Worm (Caenorhabditis elegans) whole organism, L1 larva: ENCODE results near the gene B0554.5.

ENCODE experiments used
- C34B4.2 ChIP-seq: sonication (generic microtip); optimal IDR thresholded peaks from 2 replicates; lab custom pipeline; 2017; ENCODE audit warnings: mild to moderate bottlenecking, missing genetic modification characterization, missing compliant biosample characterization
- F16B12.6 ChIP-seq: fragments of 150-350 bp; optimal IDR thresholded peaks from 2 replicates; lab custom pipeline; 2014; ENCODE audit warnings: missing biosample characterization, missing genetic modification characterization
- alr-1 ChIP-seq: fragments of 200-800 bp; sonication (Bioruptor generic); optimal IDR thresholded peaks from 2 replicates; lab custom pipeline; 2018; ENCODE audit warnings: borderline replicate concordance, mild to moderate bottlenecking, missing genetic modification characterization, missing compliant biosample characterization
- aly-2 ChIP-seq: fragments of 150-350 bp; optimal IDR thresholded peaks from 2 replicates; lab custom pipeline; 2014; ENCODE audit warnings: missing biosample characterization, missing genetic modification characterization
- ama-1 ChIP-seq: fragments of 150-350 bp; optimal IDR thresholded peaks from 2 replicates; lab custom pipeline; 2014
- blmp-1 ChIP-seq: fragments of 150-350 bp; optimal IDR thresholded peaks from 2 replicates; lab custom pipeline; 2014; ENCODE audit warnings: missing biosample characterization, missing genetic modification characterization
- ceh-82 ChIP-seq, 3 experiments: fragments of 150-350 bp in 1 of 3; sonication (generic microtip) in 2 of 3; optimal IDR thresholded peaks; 2 replicates each; lab custom pipeline; 2014 to 2017; ENCODE audit warnings: missing biosample characterization in 3 of 3, missing genetic modification characterization in 3 of 3
- ceh-88 ChIP-seq: fragments of 200-800 bp; sonication (Bioruptor generic); IDR thresholded peaks from 2 replicates; pipeline ENCODE4 v1.3.6; 2022; ENCODE audit warnings: missing genetic modification characterization, missing compliant biosample characterization
- ceh-90 ChIP-seq: sonication (generic microtip); optimal IDR thresholded peaks from 2 replicates; lab custom pipeline; 2016; ENCODE audit warnings: missing genetic modification characterization, missing compliant biosample characterization
- ces-1 ChIP-seq: fragments of 150-350 bp; optimal IDR thresholded peaks from 2 replicates; lab custom pipeline; 2014; ENCODE audit warnings: missing biosample characterization, missing genetic modification reagents, missing genetic modification characterization
- dsc-1 ChIP-seq: sonication (generic microtip); optimal IDR thresholded peaks from 2 replicates; lab custom pipeline; 2016; ENCODE audit warnings: mild to moderate bottlenecking, missing genetic modification characterization, missing compliant biosample characterization
- efl-1 ChIP-seq, 4 experiments: fragments of 150-350 bp; optimal IDR thresholded peaks in 3 of 4; peaks in 1 of 4; 1 replicate in 1 of 4; 2 replicates in 3 of 4; lab custom pipeline; 2014; ENCODE audit warnings: missing biosample characterization in 2 of 4, missing genetic modification characterization in 2 of 4, missing genetic modification reagents in 2 of 4
- egl-13 ChIP-seq: sonication (generic microtip); optimal IDR thresholded peaks from 2 replicates; lab custom pipeline; 2016; ENCODE audit warnings: missing genotype, missing genetic modification reagents, missing genetic modification characterization, missing compliant biosample characterization
- elt-2 ChIP-seq: sonication (generic microtip); optimal IDR thresholded peaks from 2 replicates; lab custom pipeline; 2016; ENCODE audit warnings: missing genetic modification characterization, mild to moderate bottlenecking, inconsistent platforms, missing compliant biosample characterization, missing genetic modification reagents
- fkh-8 ChIP-seq: sonication (generic microtip); optimal IDR thresholded peaks from 2 replicates; lab custom pipeline; 2016; ENCODE audit warnings: mild to moderate bottlenecking, missing genetic modification characterization, missing compliant biosample characterization
- grh-1 ChIP-seq: fragments of 200-800 bp; sonication (Bioruptor generic); IDR thresholded peaks from 2 replicates; pipeline ENCODE4 v1.3.6; 2022; ENCODE audit warnings: missing genetic modification reagents, missing genetic modification characterization, missing compliant biosample characterization
- hlh-4 ChIP-seq: sonication (generic microtip); optimal IDR thresholded peaks from 2 replicates; lab custom pipeline; 2016; ENCODE audit warnings: mild to moderate bottlenecking, missing genetic modification characterization, missing compliant biosample characterization
- hpl-2 ChIP-seq: fragments of 150-350 bp; optimal IDR thresholded peaks from 2 replicates; lab custom pipeline; 2014; ENCODE audit warnings: missing biosample characterization, missing genetic modification reagents, missing genetic modification characterization
- irx-1 ChIP-seq: sonication (generic microtip); optimal IDR thresholded peaks from 2 replicates; lab custom pipeline; 2016; ENCODE audit warnings: missing genetic modification characterization, missing compliant biosample characterization
- isw-1 ChIP-seq: fragments of 200-800 bp; sonication (Bioruptor generic); IDR thresholded peaks from 2 replicates; pipeline ENCODE4 v1.3.6; 2022; ENCODE audit warnings: missing genetic modification characterization, missing compliant biosample characterization
- lin-13 ChIP-seq: fragments of 150-350 bp; optimal IDR thresholded peaks from 2 replicates; lab custom pipeline; 2014; ENCODE audit warnings: missing biosample characterization, missing genetic modification reagents, missing genetic modification characterization
- lin-14 ChIP-seq: fragments of 200-800 bp; sonication (Bioruptor generic); optimal IDR thresholded peaks from 2 replicates; lab custom pipeline; 2018; ENCODE audit warnings: mild to moderate bottlenecking, missing genetic modification characterization, moderate library complexity, missing compliant biosample characterization
- lin-15B ChIP-seq: fragments of 150-350 bp; sonication (generic microtip); optimal IDR thresholded peaks from 3 replicates; lab custom pipeline; 2014; ENCODE audit warnings: missing biosample characterization, missing genetic modification characterization
- lin-35 ChIP-seq, 2 experiments: fragments of 150-350 bp; optimal IDR thresholded peaks; 2 replicates each; lab custom pipeline; 2014; ENCODE audit warnings: missing biosample characterization in 2 of 2, missing genetic modification characterization in 2 of 2, missing genetic modification reagents in 2 of 2
- lsy-2 ChIP-seq, 2 experiments: fragments of 150-350 bp; optimal IDR thresholded peaks; 2 replicates each; lab custom pipeline; 2014; ENCODE audit warnings: missing biosample characterization in 2 of 2, missing genetic modification characterization in 2 of 2
- mab-9 ChIP-seq: fragments of 200-800 bp; sonication (Bioruptor generic); IDR thresholded peaks from 2 replicates; pipeline ENCODE4 v1.3.6; 2022; ENCODE audit warnings: missing genetic modification reagents, missing genetic modification characterization, missing compliant biosample characterization
- mef-2 ChIP-seq: fragments of 150-350 bp; optimal IDR thresholded peaks from 2 replicates; lab custom pipeline; 2014; ENCODE audit warnings: missing biosample characterization, missing genetic modification characterization
- mep-1 ChIP-seq: fragments of 150-350 bp; optimal IDR thresholded peaks from 2 replicates; lab custom pipeline; 2014; ENCODE audit warnings: missing biosample characterization, missing genetic modification characterization
- nhr-11 ChIP-seq: fragments of 150-350 bp; optimal IDR thresholded peaks from 2 replicates; lab custom pipeline; 2014; ENCODE audit warnings: missing biosample characterization, missing genetic modification characterization
- nhr-20 ChIP-seq: sonication (generic microtip); optimal IDR thresholded peaks from 2 replicates; lab custom pipeline; 2016; ENCODE audit warnings: mild to moderate bottlenecking, missing genetic modification characterization, missing compliant biosample characterization
- nhr-47 ChIP-seq: sonication (generic microtip); optimal IDR thresholded peaks from 2 replicates; lab custom pipeline; 2016; ENCODE audit warnings: mild to moderate bottlenecking, missing genetic modification characterization, moderate library complexity, missing compliant biosample characterization
- nhr-71 ChIP-seq: sonication (generic microtip); optimal IDR thresholded peaks from 2 replicates; lab custom pipeline; 2016; ENCODE audit warnings: mild to moderate bottlenecking, missing genetic modification characterization, moderate library complexity, missing compliant biosample characterization
- nhr-77 ChIP-seq: fragments of 150-350 bp; optimal IDR thresholded peaks from 2 replicates; lab custom pipeline; 2014; ENCODE audit warnings: missing biosample characterization, missing genetic modification characterization
- nhr-84 ChIP-seq: sonication (generic microtip); optimal IDR thresholded peaks from 2 replicates; lab custom pipeline; 2017; ENCODE audit warnings: missing biosample characterization, missing genetic modification characterization
- nhr-85 ChIP-seq: sonication (generic microtip); peaks from one replicate; lab custom pipeline; 2016; ENCODE audit warnings: missing genetic modification characterization, inconsistent platforms, missing compliant biosample characterization
- nhr-90 ChIP-seq: sonication (generic microtip); optimal IDR thresholded peaks from 2 replicates; lab custom pipeline; 2016; ENCODE audit warnings: mild to moderate bottlenecking, missing genetic modification characterization, missing compliant biosample characterization; ENCODE audit not compliant: poor library complexity
- pax-3 ChIP-seq: fragments of 200-800 bp; sonication (Bioruptor generic); optimal IDR thresholded peaks from 2 replicates; lab custom pipeline; 2018; ENCODE audit warnings: mild to moderate bottlenecking, missing genetic modification characterization, moderate library complexity, missing compliant biosample characterization
- rnt-1 ChIP-seq: sonication (generic microtip); optimal IDR thresholded peaks from 2 replicates; lab custom pipeline; 2016; ENCODE audit warnings: mild to moderate bottlenecking, missing genetic modification characterization, moderate library complexity, missing compliant biosample characterization
- skn-1 ChIP-seq: fragments of 150-350 bp; optimal IDR thresholded peaks from 2 replicates; lab custom pipeline; 2014; ENCODE audit warnings: missing biosample characterization, missing genetic modification characterization
- snu-23 ChIP-seq: sonication (generic microtip); optimal IDR thresholded peaks from 2 replicates; lab custom pipeline; 2016; ENCODE audit warnings: missing genetic modification characterization, missing compliant biosample characterization
- sox-4 ChIP-seq: sonication (generic microtip); optimal IDR thresholded peaks from 2 replicates; lab custom pipeline; 2016; ENCODE audit warnings: missing genetic modification characterization, missing compliant biosample characterization
- swsn-7 ChIP-seq: sonication (generic microtip); optimal IDR thresholded peaks from 2 replicates; lab custom pipeline; 2016; ENCODE audit warnings: missing genetic modification characterization, missing compliant biosample characterization
- tbx-2 ChIP-seq: sonication (generic microtip); optimal IDR thresholded peaks from 2 replicates; lab custom pipeline; 2016; ENCODE audit warnings: missing genetic modification characterization, missing compliant biosample characterization
- unc-130 ChIP-seq: fragments of 150-350 bp; optimal IDR thresholded peaks from 2 replicates; lab custom pipeline; 2017; ENCODE audit warnings: missing biosample characterization, missing genetic modification characterization, inconsistent platforms
- unc-30 ChIP-seq: sonication (generic microtip); optimal IDR thresholded peaks from 2 replicates; lab custom pipeline; 2017; ENCODE audit warnings: missing biosample characterization, missing genetic modification characterization
- unc-98 ChIP-seq: fragments of 200-800 bp; sonication (Bioruptor generic); IDR thresholded peaks from 2 replicates; pipeline ENCODE4 v1.3.6; 2022; ENCODE audit warnings: missing genetic modification characterization, missing compliant biosample characterization
- vab-15 ChIP-seq: sonication (generic microtip); optimal IDR thresholded peaks from 2 replicates; lab custom pipeline; 2017; ENCODE audit warnings: missing genotype, mild to moderate bottlenecking, missing genetic modification characterization, missing compliant biosample characterization
- zip-4 ChIP-seq: fragments of 200-800 bp; sonication (Bioruptor generic); optimal IDR thresholded peaks from 2 replicates; lab custom pipeline; 2018; ENCODE audit warnings: mild to moderate bottlenecking, missing genetic modification characterization, moderate library complexity, missing compliant biosample characterization

B0554.5 gene

ce11 chrV:462263-462662, 38.0 kb downstream of the B0554.5 start, which contains the start of gene nhr-202:
Gene nhr-202 (plus strand): TSS chrV:462588.
- TF ChIP-seq nhr-47 (tag; lab: Kevin White, UChicago) (no peak), nhr-20 (tag; lab: Kevin White, UChicago) (peak; percentile 66), nhr-85 (peak; percentile 70), zip-4 (no peak), lsy-2 (tag; optimal IDR thresholded peaks at IDR 0.05; lab: Kevin White, UChicago) (peak in 1 of 2 experiments; percentile 5), lin-35 (GFP tag; optimal IDR thresholded peaks at IDR 0.05; lab: Kevin White, UChicago) (peak in 1 of 2 experiments; percentile 11), nhr-71 (peak; percentile 39), swsn-7 (tag; lab: Kevin White, UChicago) (no peak), snu-23 (GFP tag; lab: Kevin White, UChicago) (peak; percentile 29), mep-1 (tag; lab: Kevin White, UChicago) (peak; percentile 25), isw-1 (GFP tag; lab: Robert Waterston, UW) (no peak), elt-2 (tag; lab: Kevin White, UChicago) (peak; percentile 24), efl-1 (optimal IDR thresholded peaks at IDR 0.05; lab: Kevin White, UChicago) (no peak), efl-1 (GFP tag; optimal IDR thresholded peaks at IDR 0.05 in 1 of 2; lab: Kevin White, UChicago) (peak in 1 of 2 experiments; percentile 8)

ce11 chrV:464800-465199, 40.6 kb downstream of the B0554.5 start, which contains the start of gene nhr-201:
Gene nhr-201 (plus strand): TSS chrV:464828.
- no peak for TF ChIP-seq vab-15 (tag; lab: Kevin White, UChicago)
- peak; percentile 10 for TF ChIP-seq nhr-71
- no peak for TF ChIP-seq ceh-82 (tag; optimal IDR thresholded peaks at IDR 0.05; lab: Kevin White, UChicago)
- TF ChIP-seq pax-3 (tag; lab: Kevin White, UChicago) = no peak
- TF ChIP-seq unc-130 (tag; lab: Kevin White, UChicago) = no peak
- TF ChIP-seq elt-2 (tag; lab: Kevin White, UChicago) = peak; percentile 19
- no peak for TF ChIP-seq lin-14 (GFP tag; lab: Kevin White, UChicago)
- TF ChIP-seq nhr-20 (tag; lab: Kevin White, UChicago) = peak; percentile 85
- TF ChIP-seq efl-1 (optimal IDR thresholded peaks at IDR 0.05; lab: Kevin White, UChicago) = no peak
- TF ChIP-seq efl-1 (GFP tag; optimal IDR thresholded peaks at IDR 0.05 in 1 of 2; lab: Kevin White, UChicago) = peak in 1 of 2 experiments; percentile 84

- TF ChIP-seq nhr-71 (peak; percentile 45), lin-15B (tag; lab: Kevin White, UChicago) (no peak), unc-30 (tag; lab: Kevin White, UChicago) (no peak), nhr-90 (tag; lab: Kevin White, UChicago) (no peak), rnt-1 (no peak), nhr-20 (tag; lab: Kevin White, UChicago) (peak; percentile 4), aly-2 (no peak), mab-9 (GFP tag; lab: Robert Waterston, UW) (no peak), grh-1 (GFP tag; lab: Robert Waterston, UW) (no peak), elt-2 (tag; lab: Kevin White, UChicago) (no peak), ama-1 (lab: Kevin White, UChicago) (no peak), nhr-47 (tag; lab: Kevin White, UChicago) (no peak), skn-1 (tag; lab: Kevin White, UChicago) (no peak), sox-4 (tag; lab: Kevin White, UChicago) (no peak), nhr-77 (no peak), ces-1 (GFP tag; lab: Kevin White, UChicago) (no peak), tbx-2 (tag; lab: Kevin White, UChicago) (no peak), ceh-88 (GFP tag; lab: Robert Waterston, UW) (no peak), hpl-2 (GFP tag; lab: Kevin White, UChicago) (no peak), egl-13 (tag; lab: Kevin White, UChicago) (no peak), nhr-84 (no peak), blmp-1 (tag; lab: Kevin White, UChicago) (peak; percentile 89), lin-13 (GFP tag; lab: Kevin White, UChicago) (peak; percentile 10), unc-98 (GFP tag; lab: Robert Waterston, UW) (no peak), alr-1 (tag; lab: Kevin White, UChicago) (no peak), F16B12.6 (no peak), fkh-8 (no peak), mep-1 (tag; lab: Kevin White, UChicago) (peak; percentile 2), irx-1 (tag; lab: Kevin White, UChicago) (no peak), snu-23 (GFP tag; lab: Kevin White, UChicago) (no peak), ceh-90 (tag; lab: Kevin White, UChicago) (no peak), nhr-11 (tag; lab: Kevin White, UChicago) (no peak), mef-2 (no peak), C34B4.2 (tag; lab: Kevin White, UChicago) (no peak), nhr-85 (peak; percentile 78), dsc-1 (tag; lab: Kevin White, UChicago) (peak; percentile 90), hlh-4 (no peak)
Observed at ce11 chrV:465355-465754, 41.1 kb downstream of the B0554.5 start.
